Worm (Caenorhabditis elegans) whole organism, L4 larva: ENCODE measurements around the gene sre-54.

Experiments used
- D1046.2 ChIP-seq: fragments of 200-800 bp; sonication (Bioruptor generic); IDR thresholded peaks from 2 replicates; pipeline ENCODE4 v1.3.6; 2022; ENCODE audit warnings: missing genetic modification characterization, missing compliant biosample characterization
- F10B5.3 ChIP-seq: sonication (generic microtip); optimal IDR thresholded peaks from 2 replicates; lab custom pipeline; 2016; ENCODE audit warnings: mild to moderate bottlenecking, missing genetic modification characterization, missing compliant biosample characterization
- F26F4.8 ChIP-seq: fragments of 200-800 bp; sonication (Bioruptor generic); conservative IDR thresholded peaks from 2 replicates; pipeline ENCODE4 v1.3.6; 2022; ENCODE audit warnings: missing genetic modification characterization, missing compliant biosample characterization
- F44E2.7 ChIP-seq: fragments of 200-800 bp; sonication (Bioruptor generic); IDR thresholded peaks from 2 replicates; pipeline ENCODE4 v2.1.2; 2022; ENCODE audit warnings: missing genetic modification characterization, missing compliant biosample characterization
- F49E8.2 ChIP-seq: sonication (generic microtip); optimal IDR thresholded peaks from 2 replicates; lab custom pipeline; 2016; ENCODE audit warnings: missing compliant biosample characterization, mild to moderate bottlenecking, missing genetic modification characterization, borderline replicate concordance
- T20F7.1 ChIP-seq: fragments of 200-800 bp; sonication (Bioruptor generic); optimal IDR thresholded peaks from 2 replicates; lab custom pipeline; 2018; ENCODE audit warnings: mild to moderate bottlenecking, missing genetic modification characterization, missing compliant biosample characterization
- Y48G9A.11 ChIP-seq: fragments of 200-800 bp; sonication (Bioruptor generic); IDR thresholded peaks from 2 replicates; pipeline ENCODE4 v1.3.6; 2022; ENCODE audit warnings: missing genetic modification reagents, missing genetic modification characterization, missing compliant biosample characterization
- Y75B8A.6 ChIP-seq: fragments of 200-800 bp; sonication (Bioruptor generic); IDR thresholded peaks from 2 replicates; pipeline ENCODE4 v1.3.6; 2022; ENCODE audit warnings: missing genetic modification reagents, missing genetic modification characterization, missing compliant biosample characterization
- aly-2 ChIP-seq: sonication (generic microtip); optimal IDR thresholded peaks from 2 replicates; lab custom pipeline; 2018; ENCODE audit warnings: missing biosample characterization, missing genetic modification characterization
- ama-1 ChIP-seq: fragments of 150-350 bp; optimal IDR thresholded peaks from 2 replicates; lab custom pipeline; 2014; ENCODE audit warnings: inconsistent platforms, mixed read lengths
- ceh-28 ChIP-seq: fragments of 150-350 bp; optimal IDR thresholded peaks from 2 replicates; lab custom pipeline; 2014; ENCODE audit warnings: missing biosample characterization, missing genetic modification reagents, missing genetic modification characterization
- ceh-44 ChIP-seq: fragments of 200-800 bp; sonication (Bioruptor generic); IDR thresholded peaks from 2 replicates; pipeline ENCODE4 v1.3.6; 2022; ENCODE audit warnings: missing genetic modification reagents, missing genetic modification characterization, missing compliant biosample characterization
- daf-8 ChIP-seq: fragments of 200-800 bp; sonication (Bioruptor generic); IDR thresholded peaks from 2 replicates; pipeline ENCODE4 v1.3.6; 2022; ENCODE audit warnings: missing genetic modification characterization, missing compliant biosample characterization
- dmd-9 ChIP-seq: fragments of 200-800 bp; sonication (Bioruptor generic); IDR thresholded peaks from 2 replicates; pipeline ENCODE4 v1.3.6; 2022; ENCODE audit warnings: missing genetic modification reagents, missing genetic modification characterization, missing compliant biosample characterization
- egl-27 ChIP-seq: sonication (generic microtip); optimal IDR thresholded peaks from 3 replicates; lab custom pipeline; 2017; ENCODE audit warnings: missing biosample characterization, missing genetic modification reagents, missing genetic modification characterization
- gei-8 ChIP-seq: fragments of 200-800 bp; sonication (Bioruptor generic); optimal IDR thresholded peaks from 2 replicates; lab custom pipeline; 2018; ENCODE audit warnings: mild to moderate bottlenecking, missing genetic modification characterization, missing compliant biosample characterization
- hlh-11 ChIP-seq: fragments of 200-800 bp; sonication (Bioruptor generic); optimal IDR thresholded peaks from 2 replicates; lab custom pipeline; 2018; ENCODE audit warnings: mild to moderate bottlenecking, missing genetic modification characterization, missing compliant biosample characterization
- hlh-30 ChIP-seq: sonication (generic microtip); optimal IDR thresholded peaks from 2 replicates; lab custom pipeline; 2017; ENCODE audit warnings: antibody characterized with exemption, mild to moderate bottlenecking, missing genetic modification characterization, missing compliant biosample characterization; ENCODE audit not compliant: insufficient read depth
- hmg-1.1 ChIP-seq: fragments of 200-800 bp; sonication (Bioruptor generic); IDR thresholded peaks from 2 replicates; pipeline ENCODE4 v1.3.6; 2022; ENCODE audit warnings: missing genetic modification reagents, missing genetic modification characterization, missing compliant biosample characterization
- lin-29 ChIP-seq: fragments of 200-800 bp; sonication (Bioruptor generic); IDR thresholded peaks from 2 replicates; pipeline ENCODE4 v1.3.6; 2022; ENCODE audit warnings: missing genetic modification reagents, missing genetic modification characterization, missing compliant biosample characterization
- lin-38 ChIP-seq: fragments of 200-800 bp; sonication (Bioruptor generic); IDR thresholded peaks from 2 replicates; pipeline ENCODE4 v1.3.6; 2022; ENCODE audit warnings: missing genetic modification reagents, missing genetic modification characterization, missing compliant biosample characterization
- lin-39 ChIP-seq: fragments of 150-350 bp; optimal IDR thresholded peaks from 2 replicates; lab custom pipeline; 2014; ENCODE audit warnings: missing biosample characterization, missing genetic modification reagents, missing genetic modification characterization
- lir-3 ChIP-seq: sonication (generic microtip); optimal IDR thresholded peaks from 2 replicates; lab custom pipeline; 2016; ENCODE audit warnings: mild to moderate bottlenecking, missing genetic modification characterization, missing compliant biosample characterization
- lsy-2 ChIP-seq, 2 experiments: fragments of 150-350 bp in 1 of 2; sonication (generic microtip) in 1 of 2; optimal IDR thresholded peaks; 2 replicates each; lab custom pipeline; 2014 to 2017; ENCODE audit warnings: missing biosample characterization in 2 of 2, missing genetic modification characterization in 2 of 2
- mdl-1 ChIP-seq, 2 experiments: fragments of 150-350 bp in 1 of 2; sonication (generic microtip) in 1 of 2; optimal IDR thresholded peaks; 2 replicates each; lab custom pipeline; 2014 to 2017; ENCODE audit warnings: missing biosample characterization in 2 of 2, missing genetic modification characterization in 2 of 2
- mdt-29 ChIP-seq: fragments of 200-800 bp; sonication (Bioruptor generic); IDR thresholded peaks from 2 replicates; pipeline ENCODE4 v1.3.6; 2022; ENCODE audit warnings: missing genetic modification reagents, missing genetic modification characterization, missing compliant biosample characterization
- mes-2 ChIP-seq: sonication (generic microtip); optimal IDR thresholded peaks from 2 replicates; lab custom pipeline; 2016; ENCODE audit warnings: missing genotype, mild to moderate bottlenecking, missing genetic modification characterization, missing compliant biosample characterization; ENCODE audit not compliant: poor library complexity, severe bottlenecking
- mxl-2 ChIP-seq: fragments of 200-800 bp; sonication (Bioruptor generic); conservative IDR thresholded peaks from 2 replicates; pipeline ENCODE4 v1.3.6; 2022; ENCODE audit warnings: missing genetic modification reagents, missing genetic modification characterization, missing compliant biosample characterization
- nhr-11 ChIP-seq: fragments of 150-350 bp; optimal IDR thresholded peaks from 2 replicates; lab custom pipeline; 2014; ENCODE audit warnings: missing biosample characterization, missing genetic modification characterization
- nhr-111 ChIP-seq: fragments of 200-800 bp; sonication (Bioruptor generic); optimal IDR thresholded peaks from 2 replicates; lab custom pipeline; 2018; ENCODE audit warnings: mild to moderate bottlenecking, missing genetic modification characterization, missing compliant biosample characterization
- nhr-28 ChIP-seq: fragments of 150-350 bp; optimal IDR thresholded peaks from 2 replicates; lab custom pipeline; 2014; ENCODE audit warnings: missing biosample characterization, missing genetic modification characterization
- skn-1 ChIP-seq: fragments of 150-350 bp; optimal IDR thresholded peaks from 2 replicates; lab custom pipeline; 2014; ENCODE audit warnings: missing biosample characterization, missing genetic modification characterization
- snpc-4 ChIP-seq: fragments of 150-350 bp; optimal IDR thresholded peaks from 2 replicates; lab custom pipeline; 2014; ENCODE audit warnings: missing biosample characterization, missing genetic modification characterization
- spr-3 ChIP-seq: fragments of 200-800 bp; sonication (Bioruptor generic); optimal IDR thresholded peaks from 2 replicates; lab custom pipeline; 2018; ENCODE audit warnings: mild to moderate bottlenecking, missing genetic modification characterization, missing compliant biosample characterization
- tag-97 ChIP-seq: fragments of 200-800 bp; sonication (Bioruptor generic); IDR thresholded peaks from 2 replicates; pipeline ENCODE4 v1.3.6; 2022; ENCODE audit warnings: missing genetic modification characterization, missing compliant biosample characterization
- tra-1 ChIP-seq: fragments of 200-800 bp; sonication (Bioruptor generic); IDR thresholded peaks from 2 replicates; pipeline ENCODE4 v1.3.6; 2022; ENCODE audit warnings: missing genetic modification reagents, missing genetic modification characterization, missing compliant biosample characterization
- unc-130 ChIP-seq: sonication (generic microtip); optimal IDR thresholded peaks from 2 replicates; lab custom pipeline; 2016; ENCODE audit warnings: missing genetic modification reagents, missing genetic modification characterization, missing compliant biosample characterization
- unc-62 ChIP-seq, 3 experiments: fragments of 150-350 bp in 1 of 3; sonication (generic microtip); optimal IDR thresholded peaks in 2 of 3; peaks in 1 of 3; 1 replicate in 1 of 3; 2 replicates in 2 of 3; lab custom pipeline; 2014 to 2017; ENCODE audit warnings: missing biosample characterization in 3 of 3, missing genetic modification characterization in 3 of 3, missing genetic modification reagents in 3 of 3, missing genotype in 1 of 3
- zag-1 ChIP-seq: fragments of 150-350 bp; optimal IDR thresholded peaks from 2 replicates; lab custom pipeline; 2014; ENCODE audit warnings: missing biosample characterization, missing genetic modification characterization
- ztf-11 ChIP-seq: fragments of 150-350 bp; optimal IDR thresholded peaks from 2 replicates; lab custom pipeline; 2014; ENCODE audit warnings: missing biosample characterization, missing genetic modification characterization
- ztf-7 ChIP-seq: fragments of 150-350 bp; optimal IDR thresholded peaks from 2 replicates; lab custom pipeline; 2014; ENCODE audit warnings: missing biosample characterization, missing genetic modification characterization

sre-54 gene

DNA sequence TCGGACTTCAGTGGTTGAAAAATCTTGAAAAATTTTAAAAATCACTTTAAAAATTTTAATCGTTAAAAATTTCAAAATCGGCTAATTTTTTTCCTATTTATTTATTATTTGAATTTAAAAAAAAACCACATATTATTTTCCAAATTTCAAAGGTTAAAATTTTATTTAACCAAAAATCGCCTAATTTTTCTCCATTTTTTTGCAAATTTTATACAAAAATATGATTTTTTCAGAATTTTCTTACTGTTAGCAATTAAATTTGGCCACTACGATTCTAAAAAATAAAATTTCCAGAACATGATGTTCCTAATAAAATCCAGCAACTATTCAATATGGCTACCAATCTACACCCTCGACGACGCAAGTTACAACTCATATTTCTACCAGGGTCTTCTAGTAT lies at the start of gene sre-54:
TSS of gene sre-54 (plus strand) at position 301 of the 400 bp plus-strand sequence.
- TF ChIP-seq daf-8 (GFP tag; lab: Robert Waterston, UW) (no peak), hlh-30 (no peak), spr-3 (no peak)

DNA sequence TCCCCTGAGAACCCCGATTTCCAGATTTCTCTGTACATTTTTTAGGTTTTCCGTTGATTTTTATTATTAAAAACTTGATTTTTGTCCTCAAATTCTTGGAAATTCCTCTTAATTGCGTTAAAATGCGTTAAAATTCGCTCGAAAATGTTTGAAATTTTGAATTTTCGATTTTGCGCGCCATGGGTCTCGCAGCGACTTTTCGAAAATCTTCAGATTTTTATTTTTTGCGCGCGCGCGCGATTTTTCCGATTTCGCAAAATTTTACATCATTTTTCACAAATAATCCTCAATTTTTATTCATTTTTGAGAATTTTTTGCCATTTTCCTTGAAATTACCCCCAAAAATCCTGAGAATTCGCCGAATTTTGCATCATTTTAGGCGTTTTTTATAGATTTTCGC lies 48.7 kb upstream of the sre-54 start:
- TF ChIP-seq hlh-11 (tag; lab: Kevin White, UChicago), result no peak
- TF ChIP-seq unc-130, result peak; percentile 15
- peak in 1 of 2 experiments; percentile 86 for TF ChIP-seq unc-62 (GFP tag; optimal IDR thresholded peaks at IDR 0.05 in 1 of 2; lab: Kevin White, UChicago)
- no peak for TF ChIP-seq unc-62 (tag; optimal IDR thresholded peaks at IDR 0.05; lab: Kevin White, UChicago)
- no peak for TF ChIP-seq lsy-2 (tag; optimal IDR thresholded peaks at IDR 0.05; lab: Kevin White, UChicago)
- TF ChIP-seq Y48G9A.11 (GFP tag; lab: Robert Waterston, UW), result peak; percentile 84
- peak; percentile 50 for TF ChIP-seq lin-38 (GFP tag; lab: Robert Waterston, UW)
- no peak for TF ChIP-seq nhr-28
- no peak for TF ChIP-seq mdt-29
- TF ChIP-seq ztf-11 (tag; lab: Kevin White, UChicago), result no peak

DNA sequence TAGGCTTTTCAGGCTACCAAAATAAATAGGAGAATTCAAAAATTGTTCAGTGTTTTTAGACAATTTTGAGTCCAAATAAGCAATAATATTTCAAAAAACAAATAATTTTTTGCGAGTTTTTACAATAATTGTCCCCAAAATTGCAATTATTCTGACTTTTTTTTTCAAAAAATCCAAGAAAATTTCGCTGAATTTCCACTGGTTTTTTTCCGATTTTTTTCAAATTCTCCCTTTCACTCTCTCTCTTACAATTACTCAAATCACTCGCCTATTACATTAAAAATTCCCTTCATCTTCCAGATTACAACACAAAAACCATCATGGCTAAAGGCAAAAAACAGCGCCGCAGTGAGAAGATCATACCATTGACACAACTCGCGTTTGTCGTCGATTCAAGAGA lies 43.6 kb upstream of the sre-54 start, which contains the start of gene Y57A10A.31:
TSS of gene Y57A10A.31 (plus strand) at position 301 of the 400 bp plus-strand sequence.
- TF ChIP-seq Y48G9A.11 (GFP tag; lab: Robert Waterston, UW) (no peak), dmd-9 (GFP tag; lab: Robert Waterston, UW) (no peak), tag-97 (no peak), mxl-2 (no peak), ztf-7 (no peak), D1046.2 (GFP tag; lab: Robert Waterston, UW) (no peak), aly-2 (tag; lab: Kevin White, UChicago) (no peak), ama-1 (no peak), lsy-2 (tag; optimal IDR thresholded peaks at IDR 0.05; lab: Kevin White, UChicago) (no peak), lir-3 (tag; lab: Kevin White, UChicago) (no peak), skn-1 (tag; lab: Kevin White, UChicago) (no peak), F44E2.7 (no peak), T20F7.1 (GFP tag; lab: Kevin White, UChicago) (no peak), F26F4.8 (no peak)

DNA sequence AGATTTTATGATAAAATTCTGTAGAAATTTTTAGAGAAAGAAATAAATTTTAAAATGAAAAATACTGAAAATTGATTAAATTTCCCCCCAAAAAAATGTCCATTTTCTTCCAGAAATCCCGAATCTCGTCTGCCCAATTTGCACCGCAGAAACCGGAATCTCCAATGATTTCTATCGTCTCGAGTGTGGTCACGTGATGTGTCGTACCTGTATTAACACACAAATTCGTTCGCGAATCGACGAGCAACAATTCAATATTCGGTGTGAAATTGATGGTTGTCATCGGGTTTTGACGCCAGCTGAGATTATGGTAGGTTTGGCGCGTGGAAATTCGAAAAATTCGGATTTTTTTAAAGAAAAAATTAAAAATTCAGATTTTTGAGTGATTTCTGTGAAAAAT lies 36.1 kb upstream of the sre-54 start:
- TF ChIP-seq lir-3 (tag; lab: Kevin White, UChicago), result no peak
- no peak for TF ChIP-seq unc-62 (GFP tag; optimal IDR thresholded peaks at IDR 0.05 in 1 of 2; lab: Kevin White, UChicago)
- no peak for TF ChIP-seq unc-62 (tag; optimal IDR thresholded peaks at IDR 0.05; lab: Kevin White, UChicago)
- no peak for TF ChIP-seq tra-1 (GFP tag; lab: Robert Waterston, UW)
- TF ChIP-seq ztf-7, result no peak
- TF ChIP-seq lin-29 (GFP tag; lab: Robert Waterston, UW), result no peak
- TF ChIP-seq hmg-1.1, result no peak
- no peak for TF ChIP-seq snpc-4 (tag; lab: Kevin White, UChicago)
- no peak for TF ChIP-seq mes-2
- TF ChIP-seq F10B5.3 (tag; lab: Kevin White, UChicago), result no peak

ce11 chrII:12300680-12301079 lies 32.0 kb upstream of the sre-54 start:
- TF ChIP-seq ceh-44 (GFP tag; lab: Robert Waterston, UW), result no peak
- TF ChIP-seq zag-1 (tag; lab: Kevin White, UChicago), result no peak
- 0 out of 2 replicates have a peak, but pooled peaks have one; percentile 37 for TF ChIP-seq Y48G9A.11 (GFP tag; lab: Robert Waterston, UW)
- no peak for TF ChIP-seq lir-3 (tag; lab: Kevin White, UChicago)
- TF ChIP-seq snpc-4 (tag; lab: Kevin White, UChicago), result no peak
- TF ChIP-seq lin-39 (tag; lab: Kevin White, UChicago), result no peak
- no peak for TF ChIP-seq mdl-1 (tag; optimal IDR thresholded peaks at IDR 0.05; lab: Kevin White, UChicago)
- TF ChIP-seq lin-38 (GFP tag; lab: Robert Waterston, UW), result peak; percentile 58
- TF ChIP-seq nhr-11 (tag; lab: Kevin White, UChicago), result no peak
- TF ChIP-seq ceh-28 (tag; lab: Kevin White, UChicago), result peak; percentile 88
- TF ChIP-seq gei-8, result no peak
- no peak for TF ChIP-seq F49E8.2 (tag; lab: Kevin White, UChicago)
- TF ChIP-seq Y75B8A.6 (GFP tag; lab: Robert Waterston, UW), result no peak
- TF ChIP-seq egl-27 (tag; lab: Kevin White, UChicago), result no peak
- TF ChIP-seq nhr-111 (GFP tag; lab: Kevin White, UChicago), result no peak
